Fruit fly (Drosophila melanogaster) whole organism, wandering third instar larva: ENCODE measurements around the gene CG45012.

Experiments
- Abd-B ChIP-seq: fragments of >200 bp; optimal IDR thresholded peaks from 2 replicates; lab custom pipeline; 2017; ENCODE audit warnings: missing biosample characterization, missing genetic modification characterization
- CG32264 ChIP-seq: fragments of 200-800 bp; sonication (Bioruptor generic); optimal IDR thresholded peaks from 2 replicates; lab custom pipeline; 2016; ENCODE audit warnings: missing biosample characterization, missing genetic modification characterization
- CG9705 ChIP-seq: fragments of 200-800 bp; sonication (Bioruptor generic); optimal IDR thresholded peaks from 2 replicates; lab custom pipeline; 2018; ENCODE audit warnings: missing biosample characterization, mild to moderate bottlenecking, missing genetic modification characterization
- CrebA ChIP-seq: fragments of 200-800 bp; sonication (Bioruptor generic); optimal IDR thresholded peaks from 2 replicates; lab custom pipeline; 2016; ENCODE audit warnings: missing biosample characterization, mild to moderate bottlenecking, missing genetic modification characterization, borderline replicate concordance
- Dfd ChIP-seq: fragments of >200 bp; optimal IDR thresholded peaks from 2 replicates; lab custom pipeline; 2017; ENCODE audit warnings: missing biosample characterization, missing genetic modification characterization
- Dif ChIP-seq: fragments of 200-275, 200-300 bp; sonication (Bioruptor generic); optimal IDR thresholded peaks from 2 replicates; lab custom pipeline; 2018; ENCODE audit warnings: missing biosample characterization, missing genetic modification characterization; ENCODE audit not compliant: partially characterized antibody
- GATAd ChIP-seq: sonication (Bioruptor generic); optimal IDR thresholded peaks from 2 replicates; lab custom pipeline; 2016; ENCODE audit warnings: missing biosample characterization, missing genetic modification characterization
- HLH106 ChIP-seq: fragments of 200-800 bp; optimal IDR thresholded peaks from 3 replicates; lab custom pipeline; 2019; ENCODE audit warnings: missing biosample characterization, mild to moderate bottlenecking, missing genetic modification characterization, moderate library complexity
- Hnf4 ChIP-seq: fragments of 200-800 bp; sonication (Bioruptor generic); optimal IDR thresholded peaks from 2 replicates; lab custom pipeline; 2016; ENCODE audit warnings: missing biosample characterization, mild to moderate bottlenecking, missing genetic modification characterization
- Hr78 ChIP-seq: fragments of >200 bp; optimal IDR thresholded peaks from 2 replicates; lab custom pipeline; 2017; ENCODE audit warnings: missing biosample characterization, missing genetic modification characterization
- Hr83 ChIP-seq: fragments of 200-300 bp; sonication (Bioruptor generic); optimal IDR thresholded peaks from 2 replicates; lab custom pipeline; 2016; ENCODE audit warnings: missing biosample characterization, mild to moderate bottlenecking, missing genetic modification characterization, moderate library complexity; ENCODE audit not compliant: poor library complexity, severe bottlenecking
- Jra ChIP-seq: sonication (Bioruptor generic); optimal IDR thresholded peaks from 2 replicates; lab custom pipeline; 2016; ENCODE audit warnings: missing biosample characterization, missing genetic modification characterization
- Mio ChIP-seq: sonication (Bioruptor generic); optimal IDR thresholded peaks from 2 replicates; lab custom pipeline; 2016; ENCODE audit warnings: missing biosample characterization, missing genetic modification characterization
- Myc ChIP-seq: fragments of >200 bp; optimal IDR thresholded peaks from 2 replicates; lab custom pipeline; 2017
- N ChIP-seq: fragments of >200 bp; optimal IDR thresholded peaks from 2 replicates; lab custom pipeline; 2018; ENCODE audit warnings: missing biosample characterization, missing external identifiers, missing genetic modification characterization
- OdsH ChIP-seq: fragments of 200-800 bp; sonication (Bioruptor generic); optimal IDR thresholded peaks from 2 replicates; lab custom pipeline; 2016; ENCODE audit warnings: missing biosample characterization, mild to moderate bottlenecking, missing genetic modification characterization
- Rel ChIP-seq, 2 experiments: fragments of 200-800 bp; sonication (Bioruptor generic) in 1 of 2; optimal IDR thresholded peaks; 2 replicates in 1 of 2; 3 replicates in 1 of 2; lab custom pipeline; 2016 to 2019; ENCODE audit warnings: mild to moderate bottlenecking in 2 of 2, missing biosample characterization in 2 of 2, missing genetic modification characterization in 2 of 2, moderate library complexity in 1 of 2
- Sp1 ChIP-seq: fragments of 200-800 bp; sonication (Bioruptor generic); optimal IDR thresholded peaks from 3 replicates; lab custom pipeline; 2019; ENCODE audit warnings: missing biosample characterization, mild to moderate bottlenecking, missing genetic modification characterization, moderate library complexity
- Vsx2 ChIP-seq: fragments of 200-300, 225-300 bp; sonication (Bioruptor generic); optimal IDR thresholded peaks from 2 replicates; lab custom pipeline; 2018; ENCODE audit warnings: missing biosample characterization, missing genetic modification characterization; ENCODE audit not compliant: partially characterized antibody
- br ChIP-seq: fragments of 200-800 bp; sonication (Bioruptor generic); optimal IDR thresholded peaks from 2 replicates; lab custom pipeline; 2016; ENCODE audit warnings: missing biosample characterization, missing genetic modification characterization
- brk ChIP-seq: fragments of 200-800 bp; sonication (Bioruptor generic); optimal IDR thresholded peaks from 2 replicates; lab custom pipeline; 2016; ENCODE audit warnings: missing biosample characterization, mild to moderate bottlenecking, missing genetic modification characterization
- dl ChIP-seq, 2 experiments: fragments of 175-275, 200-275 bp in 1 of 2; fragments of 200-275 bp in 1 of 2; sonication (Bioruptor generic); optimal IDR thresholded peaks; lab custom pipeline; 2018; ENCODE audit warnings: mild to moderate bottlenecking in 2 of 2, missing biosample characterization in 2 of 2, missing genetic modification characterization in 2 of 2, moderate library complexity in 2 of 2; ENCODE audit not compliant: partially characterized antibody in 2 of 2, insufficient read depth in 1 of 2
- dmrt93B ChIP-seq: fragments of 200-800 bp; sonication (Bioruptor generic); optimal IDR thresholded peaks from 2 replicates; lab custom pipeline; 2018; ENCODE audit warnings: missing biosample characterization, mild to moderate bottlenecking, missing genetic modification characterization
- dsf ChIP-seq: sonication (Bioruptor generic); optimal IDR thresholded peaks from 2 replicates; lab custom pipeline; 2016; ENCODE audit warnings: missing biosample characterization, missing genetic modification characterization, borderline replicate concordance
- ey ChIP-seq: fragments of 200-800 bp; sonication (Bioruptor generic); optimal IDR thresholded peaks from 2 replicates; lab custom pipeline; 2016; ENCODE audit warnings: missing biosample characterization, missing genetic modification characterization
- foxo ChIP-seq, 2 experiments: fragments of 200-800 bp; sonication (Bioruptor generic); optimal IDR thresholded peaks; 2 replicates in 1 of 2; 3 replicates in 1 of 2; lab custom pipeline; 2016 to 2017; ENCODE audit warnings: missing biosample characterization in 2 of 2, missing genetic modification characterization in 2 of 2
- fru ChIP-seq: fragments of 200-800 bp; sonication (Bioruptor generic); optimal IDR thresholded peaks from 3 replicates; lab custom pipeline; 2016; ENCODE audit warnings: missing biosample characterization, mild to moderate bottlenecking, missing genetic modification characterization
- h ChIP-seq: fragments of 200-800 bp; sonication (Bioruptor generic); optimal IDR thresholded peaks from 3 replicates; lab custom pipeline; 2016; ENCODE audit warnings: missing biosample characterization, mild to moderate bottlenecking, missing genetic modification characterization
- jim ChIP-seq: fragments of 175-275, 200-325 bp; sonication (Bioruptor generic); optimal IDR thresholded peaks from 2 replicates; lab custom pipeline; 2016; ENCODE audit warnings: missing biosample characterization, mild to moderate bottlenecking, missing genetic modification characterization
- lola ChIP-seq: fragments of >200 bp; optimal IDR thresholded peaks from 2 replicates; lab custom pipeline; 2017; ENCODE audit warnings: missing biosample characterization, missing genetic modification characterization
- pan ChIP-seq: fragments of >200 bp; optimal IDR thresholded peaks from 2 replicates; lab custom pipeline; 2017
- psq ChIP-seq: fragments of 200-800 bp; sonication (Bioruptor generic); optimal IDR thresholded peaks from 3 replicates; lab custom pipeline; 2017; ENCODE audit warnings: missing biosample characterization, mild to moderate bottlenecking, missing genetic modification characterization, moderate library complexity
- rgr ChIP-seq: fragments of 200-800 bp; sonication (Bioruptor generic); optimal IDR thresholded peaks from 3 replicates; lab custom pipeline; 2016; ENCODE audit warnings: missing biosample characterization, mild to moderate bottlenecking, missing genetic modification characterization
- sage ChIP-seq: fragments of 200-800 bp; sonication (Bioruptor generic); optimal IDR thresholded peaks from 2 replicates; lab custom pipeline; 2016; ENCODE audit warnings: missing biosample characterization, mild to moderate bottlenecking, missing genetic modification characterization
- sv ChIP-seq: fragments of 200-800 bp; sonication (Bioruptor generic); optimal IDR thresholded peaks from 3 replicates; lab custom pipeline; 2016; ENCODE audit warnings: missing biosample characterization, missing genetic modification characterization
- tai ChIP-seq: sonication (Bioruptor generic); optimal IDR thresholded peaks from 2 replicates; lab custom pipeline; 2016; ENCODE audit warnings: missing biosample characterization, missing genetic modification characterization
- usp ChIP-seq: fragments of >200 bp; optimal IDR thresholded peaks from 2 replicates; lab custom pipeline; 2017; ENCODE audit warnings: missing biosample characterization, missing genetic modification characterization
- woc ChIP-seq: sonication (Bioruptor generic); optimal IDR thresholded peaks from 2 replicates; lab custom pipeline; 2016; ENCODE audit warnings: missing biosample characterization, mild to moderate bottlenecking, missing genetic modification characterization

CG45012 gene

dm6 chr2L:11812781-11813664 is 21.4 kb upstream of the CG45012 start:
- no peak for TF ChIP-seq rgr (GFP tag; lab: Kevin White, UChicago)
- TF ChIP-seq Rel (GFP tag; optimal IDR thresholded peaks at IDR 0.05; lab: Kevin White, UChicago), result no peak
- peak; percentile 59 for TF ChIP-seq Rel (tag; optimal IDR thresholded peaks at IDR 0.05; lab: Kevin White, UChicago)
- no peak for TF ChIP-seq lola
- peak; percentile 0 for TF ChIP-seq fru (GFP tag; lab: Kevin White, UChicago)
- TF ChIP-seq Jra, result no peak
- TF ChIP-seq N, result no peak
- TF ChIP-seq foxo (GFP tag; optimal IDR thresholded peaks at IDR 0.05; lab: Kevin White, UChicago), result no peak
- TF ChIP-seq HLH106 (tag; lab: Kevin White, UChicago), result no peak
- no peak for TF ChIP-seq Mio (GFP tag; lab: Kevin White, UChicago)
- TF ChIP-seq Hnf4 (GFP tag; lab: Kevin White, UChicago), result no peak
- TF ChIP-seq ey (GFP tag; lab: Kevin White, UChicago), result no peak
- no peak for TF ChIP-seq woc
- no peak for TF ChIP-seq Sp1 (GFP tag; lab: Kevin White, UChicago)
- TF ChIP-seq, all 38 proteins: peak for 2

- TF ChIP-seq brk (GFP tag; lab: Kevin White, UChicago) (peak; percentile 63), br (no peak), Myc (lab: Kevin White, UChicago) (no peak), ey (GFP tag; lab: Kevin White, UChicago) (no peak), Hr78 (GFP tag; lab: Kevin White, UChicago) (no peak), HLH106 (tag; lab: Kevin White, UChicago) (peak; percentile 5), foxo (GFP tag; optimal IDR thresholded peaks at IDR 0.05; lab: Kevin White, UChicago) (peak in 1 of 2 experiments; percentile 11), GATAd (no peak), Sp1 (GFP tag; lab: Kevin White, UChicago) (peak; percentile 3), tai (GFP tag; lab: Kevin White, UChicago) (no peak), dmrt93B (GFP tag; lab: Kevin White, UChicago) (no peak), sv (GFP tag; lab: Kevin White, UChicago) (no peak)
These were observed 20.7 kb upstream of the CG45012 start, which contains the start of gene CycY for dm6 chr2L:11813665-11814087. TSS of gene CycY (minus strand) at chr2L:11813780.

DNA sequence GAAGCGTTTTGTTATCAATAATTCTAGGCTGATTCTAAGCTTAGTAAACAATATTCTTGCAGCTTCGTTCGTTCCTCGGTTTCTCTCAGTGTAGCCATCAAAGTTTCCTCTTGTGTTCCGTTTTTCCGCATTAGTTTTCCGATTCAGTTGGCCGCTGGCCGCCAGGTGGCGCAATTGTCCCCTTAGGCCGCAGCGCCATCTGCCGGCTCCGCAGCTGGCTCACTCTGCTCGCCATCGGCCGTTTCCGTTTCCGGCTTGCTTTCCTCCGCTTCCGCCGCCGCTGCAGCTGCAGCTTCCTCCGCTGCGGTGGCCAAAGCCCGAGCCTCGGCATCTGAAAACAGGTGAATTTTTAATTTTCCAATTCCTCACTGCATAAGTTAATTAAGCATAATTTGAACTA is 18.0 kb upstream of the CG45012 start:
- TF ChIP-seq HLH106 (tag; lab: Kevin White, UChicago), result peak; percentile 34
- no peak for TF ChIP-seq usp (GFP tag; lab: Kevin White, UChicago)
- TF ChIP-seq OdsH (GFP tag; lab: Kevin White, UChicago), result no peak
- TF ChIP-seq CrebA (GFP tag; lab: Kevin White, UChicago), result no peak
- TF ChIP-seq Rel (GFP tag; optimal IDR thresholded peaks at IDR 0.05; lab: Kevin White, UChicago), result no peak
- no peak for TF ChIP-seq Rel (tag; optimal IDR thresholded peaks at IDR 0.05; lab: Kevin White, UChicago)
- no peak for TF ChIP-seq sage (GFP tag; lab: Kevin White, UChicago)
- no peak for TF ChIP-seq brk (GFP tag; lab: Kevin White, UChicago)
- TF ChIP-seq tai (GFP tag; lab: Kevin White, UChicago), result no peak
- TF ChIP-seq CG32264 (GFP tag; lab: Kevin White, UChicago), result no peak
- TF ChIP-seq Myc (lab: Kevin White, UChicago), result no peak
- TF ChIP-seq dmrt93B (GFP tag; lab: Kevin White, UChicago), result peak; percentile 54
- no peak for TF ChIP-seq Abd-B
- TF ChIP-seq N, result no peak
- TF ChIP-seq Hnf4 (GFP tag; lab: Kevin White, UChicago), result no peak
- TF ChIP-seq Jra, result no peak
- TF ChIP-seq Hr78 (GFP tag; lab: Kevin White, UChicago), result no peak
- peak; percentile 4 for TF ChIP-seq Hr83 (GFP tag; lab: Kevin White, UChicago)
- TF ChIP-seq Dif (GFP tag; lab: Kevin White, UChicago), result no peak
- TF ChIP-seq sv (GFP tag; lab: Kevin White, UChicago), result peak; percentile 62
- no peak for TF ChIP-seq Dfd
- no peak for TF ChIP-seq Mio (GFP tag; lab: Kevin White, UChicago)
- no peak for TF ChIP-seq GATAd
- no peak for TF ChIP-seq Sp1 (GFP tag; lab: Kevin White, UChicago)
- TF ChIP-seq jim (GFP tag; lab: Kevin White, UChicago), result no peak
- TF ChIP-seq pan (lab: Kevin White, UChicago), result no peak
- TF ChIP-seq Vsx2, result no peak
- no peak for TF ChIP-seq foxo (GFP tag; optimal IDR thresholded peaks at IDR 0.05; lab: Kevin White, UChicago)
- no peak for TF ChIP-seq ey (GFP tag; lab: Kevin White, UChicago)
- no peak for TF ChIP-seq psq (GFP tag; lab: Kevin White, UChicago)
- no peak for TF ChIP-seq dl (GFP tag; optimal IDR thresholded peaks at IDR 0.05; lab: Kevin White, UChicago; ENCODE audit: insufficient read depth in 1 of 2, partially characterized antibody in 2 of 2)
- TF ChIP-seq fru (GFP tag; lab: Kevin White, UChicago), result no peak
- TF ChIP-seq lola, result no peak
- TF ChIP-seq br, result peak; percentile 13
- TF ChIP-seq h (GFP tag; lab: Kevin White, UChicago), result peak; percentile 41
- TF ChIP-seq dsf (GFP tag; lab: Kevin White, UChicago), result no peak
- peak; percentile 53 for TF ChIP-seq CG9705 (GFP tag; lab: Kevin White, UChicago)
- peak; percentile 44 for TF ChIP-seq rgr (GFP tag; lab: Kevin White, UChicago)
- no peak for TF ChIP-seq woc
